Worm (Caenorhabditis elegans) whole organism, L4 larva: ENCODE data around the gene tag-280.

Experiments used
- F26F4.8 ChIP-seq: fragments of 200-800 bp; sonication (Bioruptor generic); conservative IDR thresholded peaks from 2 replicates; pipeline ENCODE4 v1.3.6; 2022; ENCODE audit warnings: missing genetic modification characterization, missing compliant biosample characterization
- F44E2.7 ChIP-seq: fragments of 200-800 bp; sonication (Bioruptor generic); IDR thresholded peaks from 2 replicates; pipeline ENCODE4 v2.1.2; 2022; ENCODE audit warnings: missing genetic modification characterization, missing compliant biosample characterization
- F49E8.2 ChIP-seq: sonication (generic microtip); optimal IDR thresholded peaks from 2 replicates; lab custom pipeline; 2016; ENCODE audit warnings: missing compliant biosample characterization, mild to moderate bottlenecking, missing genetic modification characterization, borderline replicate concordance
- R02D3.7 ChIP-seq: fragments of 150-350 bp; sonication (generic microtip); optimal IDR thresholded peaks from 3 replicates; lab custom pipeline; 2014; ENCODE audit warnings: missing biosample characterization, missing genetic modification characterization
- Y48G9A.11 ChIP-seq: fragments of 200-800 bp; sonication (Bioruptor generic); IDR thresholded peaks from 2 replicates; pipeline ENCODE4 v1.3.6; 2022; ENCODE audit warnings: missing genetic modification reagents, missing genetic modification characterization, missing compliant biosample characterization
- Y5F2A.4 ChIP-seq: fragments of 200-800 bp; sonication (Bioruptor generic); optimal IDR thresholded peaks from 2 replicates; lab custom pipeline; 2018; ENCODE audit warnings: mild to moderate bottlenecking, missing genetic modification characterization, missing compliant biosample characterization
- aha-1 ChIP-seq: fragments of 150-350 bp; peaks from one replicate; lab custom pipeline; 2014; ENCODE audit warnings: missing biosample characterization, missing genetic modification characterization
- ceh-20 ChIP-seq: fragments of 200-800 bp; sonication (Bioruptor generic); IDR thresholded peaks from 2 replicates; pipeline ENCODE4 v1.3.6; 2022; ENCODE audit warnings: missing genetic modification reagents, missing genetic modification characterization, missing compliant biosample characterization
- ceh-32 ChIP-seq: sonication (generic microtip); optimal IDR thresholded peaks from 2 replicates; lab custom pipeline; 2016; ENCODE audit warnings: mild to moderate bottlenecking, missing genetic modification characterization, missing compliant biosample characterization; ENCODE audit not compliant: poor library complexity
- ceh-44 ChIP-seq: fragments of 200-800 bp; sonication (Bioruptor generic); IDR thresholded peaks from 2 replicates; pipeline ENCODE4 v1.3.6; 2022; ENCODE audit warnings: missing genetic modification reagents, missing genetic modification characterization, missing compliant biosample characterization
- ceh-62 ChIP-seq: sonication (generic microtip); optimal IDR thresholded peaks from 2 replicates; lab custom pipeline; 2017; ENCODE audit warnings: missing biosample characterization, missing genetic modification characterization
- ceh-82 ChIP-seq: sonication (generic microtip); optimal IDR thresholded peaks from 2 replicates; lab custom pipeline; 2017; ENCODE audit warnings: missing biosample characterization, missing genetic modification characterization
- ctbp-1 ChIP-seq: fragments of 200-800 bp; sonication (Bioruptor generic); IDR thresholded peaks from 2 replicates; pipeline ENCODE4 v1.3.6; 2022; ENCODE audit warnings: missing genetic modification reagents, missing genetic modification characterization, missing compliant biosample characterization
- daf-19 ChIP-seq: fragments of 200-800 bp; sonication (Bioruptor generic); conservative IDR thresholded peaks from 2 replicates; pipeline ENCODE4 v1.3.6; 2022; ENCODE audit warnings: missing genetic modification characterization, missing compliant biosample characterization
- dpl-1 ChIP-seq: fragments of 150-350 bp; optimal IDR thresholded peaks from 2 replicates; lab custom pipeline; 2014; ENCODE audit warnings: missing biosample characterization, missing genetic modification reagents, missing genetic modification characterization
- gei-8 ChIP-seq: fragments of 200-800 bp; sonication (Bioruptor generic); optimal IDR thresholded peaks from 2 replicates; lab custom pipeline; 2018; ENCODE audit warnings: mild to moderate bottlenecking, missing genetic modification characterization, missing compliant biosample characterization
- hlh-11 ChIP-seq: fragments of 200-800 bp; sonication (Bioruptor generic); optimal IDR thresholded peaks from 2 replicates; lab custom pipeline; 2018; ENCODE audit warnings: mild to moderate bottlenecking, missing genetic modification characterization, missing compliant biosample characterization
- hmg-1.1 ChIP-seq: fragments of 200-800 bp; sonication (Bioruptor generic); IDR thresholded peaks from 2 replicates; pipeline ENCODE4 v1.3.6; 2022; ENCODE audit warnings: missing genetic modification reagents, missing genetic modification characterization, missing compliant biosample characterization
- lir-3 ChIP-seq: sonication (generic microtip); optimal IDR thresholded peaks from 2 replicates; lab custom pipeline; 2016; ENCODE audit warnings: mild to moderate bottlenecking, missing genetic modification characterization, missing compliant biosample characterization
- madf-9 ChIP-seq: fragments of 200-800 bp; sonication (Bioruptor generic); conservative IDR thresholded peaks from 2 replicates; pipeline ENCODE4 v1.3.6; 2022; ENCODE audit warnings: missing genetic modification reagents, missing genetic modification characterization, missing compliant biosample characterization
- nhr-10 ChIP-seq: fragments of 150-350 bp; optimal IDR thresholded peaks from 2 replicates; lab custom pipeline; 2014; ENCODE audit warnings: missing biosample characterization, missing genetic modification characterization
- nhr-11 ChIP-seq: fragments of 150-350 bp; optimal IDR thresholded peaks from 2 replicates; lab custom pipeline; 2014; ENCODE audit warnings: missing biosample characterization, missing genetic modification characterization
- nhr-111 ChIP-seq: fragments of 200-800 bp; sonication (Bioruptor generic); optimal IDR thresholded peaks from 2 replicates; lab custom pipeline; 2018; ENCODE audit warnings: mild to moderate bottlenecking, missing genetic modification characterization, missing compliant biosample characterization
- nhr-25 ChIP-seq: sonication (generic microtip); optimal IDR thresholded peaks from 2 replicates; lab custom pipeline; 2017; ENCODE audit warnings: missing genetic modification characterization, mild to moderate bottlenecking, missing compliant biosample characterization, antibody characterized with exemption, moderate library complexity, borderline replicate concordance; ENCODE audit not compliant: insufficient read depth
- nhr-48 ChIP-seq: sonication (generic microtip); optimal IDR thresholded peaks from 2 replicates; lab custom pipeline; 2016; ENCODE audit warnings: mild to moderate bottlenecking, missing genetic modification characterization, missing compliant biosample characterization
- nhr-6 ChIP-seq: fragments of 150-350 bp; optimal IDR thresholded peaks from 2 replicates; lab custom pipeline; 2014; ENCODE audit warnings: missing biosample characterization, missing genetic modification characterization
- php-3 ChIP-seq: fragments of 200-800 bp; sonication (Bioruptor generic); IDR thresholded peaks from 2 replicates; pipeline ENCODE4 v1.3.6; 2022; ENCODE audit warnings: missing genetic modification reagents, missing genetic modification characterization, missing compliant biosample characterization
- rbr-2 ChIP-seq: sonication (generic microtip); optimal IDR thresholded peaks from 2 replicates; lab custom pipeline; 2016; ENCODE audit warnings: missing genotype, missing genetic modification characterization, missing compliant biosample characterization
- tag-97 ChIP-seq: fragments of 200-800 bp; sonication (Bioruptor generic); IDR thresholded peaks from 2 replicates; pipeline ENCODE4 v1.3.6; 2022; ENCODE audit warnings: missing genetic modification characterization, missing compliant biosample characterization
- unc-62 ChIP-seq, 3 experiments: fragments of 150-350 bp in 1 of 3; sonication (generic microtip); optimal IDR thresholded peaks in 2 of 3; peaks in 1 of 3; 1 replicate in 1 of 3; 2 replicates in 2 of 3; lab custom pipeline; 2014 to 2017; ENCODE audit warnings: missing biosample characterization in 3 of 3, missing genetic modification characterization in 3 of 3, missing genetic modification reagents in 3 of 3, missing genotype in 1 of 3
- zfp-2 ChIP-seq: sonication (generic microtip); optimal IDR thresholded peaks from 2 replicates; lab custom pipeline; 2016; ENCODE audit warnings: mild to moderate bottlenecking, missing genetic modification characterization, missing compliant biosample characterization
- zfp-3 ChIP-seq: fragments of 200-800 bp; sonication (Bioruptor generic); conservative IDR thresholded peaks from 2 replicates; pipeline ENCODE4 v1.3.6; 2022; ENCODE audit warnings: missing genetic modification reagents, missing genetic modification characterization, missing compliant biosample characterization
- zip-11 ChIP-seq: fragments of 200-800 bp; sonication (Bioruptor generic); IDR thresholded peaks from 2 replicates; pipeline ENCODE4 v1.3.6; 2022; ENCODE audit warnings: missing genetic modification characterization, missing compliant biosample characterization
- zip-2 ChIP-seq: fragments of 150-350 bp; optimal IDR thresholded peaks from 2 replicates; lab custom pipeline; 2014; ENCODE audit warnings: missing biosample characterization, missing genetic modification characterization
- ztf-11 ChIP-seq: fragments of 150-350 bp; optimal IDR thresholded peaks from 2 replicates; lab custom pipeline; 2014; ENCODE audit warnings: missing biosample characterization, missing genetic modification characterization

Gene tag-280

ce11 chrII:12467047-12467446 lies 6.6 kb downstream of the tag-280 start, which contains the start of gene srg-16:
TSS of gene srg-16 (plus strand) at chrII:12467133.
- TF ChIP-seq hlh-11 (tag; lab: Kevin White, UChicago): no peak
- no peak for TF ChIP-seq lir-3 (tag; lab: Kevin White, UChicago)
- TF ChIP-seq nhr-10 (tag; lab: Kevin White, UChicago): no peak
- no peak for TF ChIP-seq F49E8.2 (tag; lab: Kevin White, UChicago)
- TF ChIP-seq nhr-48 (tag; lab: Kevin White, UChicago): no peak
- no peak for TF ChIP-seq tag-97 (GFP tag; lab: Robert Waterston, UW)
- TF ChIP-seq F26F4.8 (GFP tag; lab: Robert Waterston, UW): 0 out of 2 replicates have a peak, but pooled peaks have one; percentile 7
- no peak for TF ChIP-seq daf-19 (GFP tag; lab: Robert Waterston, UW)
- no peak for TF ChIP-seq ceh-82 (tag; lab: Kevin White, UChicago)
- TF ChIP-seq, all 104 proteins: peak for 1

ce11 chrII:12471138-12471855 lies 10.8 kb downstream of the tag-280 start, which contains the start of the genes F15A4.5 and phat-8:
TSS of gene F15A4.5 (minus strand) at chrII:12471238.
TSS of gene phat-8 (plus strand) at chrII:12471805.
- no peak for TF ChIP-seq ceh-20 (GFP tag; lab: Robert Waterston, UW)
- TF ChIP-seq Y5F2A.4 (GFP tag; lab: Kevin White, UChicago): no peak
- peak in 1 of 2 experiments; percentile 21 for TF ChIP-seq unc-62 (GFP tag; optimal IDR thresholded peaks at IDR 0.05 in 1 of 2; lab: Kevin White, UChicago)
- no peak for TF ChIP-seq unc-62 (tag; optimal IDR thresholded peaks at IDR 0.05; lab: Kevin White, UChicago)
- no peak for TF ChIP-seq R02D3.7 (tag; lab: Kevin White, UChicago)
- TF ChIP-seq madf-9: no peak
- no peak for TF ChIP-seq ceh-44 (GFP tag; lab: Robert Waterston, UW)
- no peak for TF ChIP-seq ctbp-1 (GFP tag; lab: Robert Waterston, UW)
- TF ChIP-seq hmg-1.1 (GFP tag; lab: Robert Waterston, UW): no peak

- TF ChIP-seq aha-1 (tag; lab: Kevin White, UChicago) (peak; percentile 72), nhr-111 (GFP tag; lab: Kevin White, UChicago) (no peak), nhr-11 (tag; lab: Kevin White, UChicago) (no peak), ceh-62 (tag; lab: Kevin White, UChicago) (no peak), F44E2.7 (GFP tag; lab: Robert Waterston, UW) (no peak), madf-9 (no peak)
These were observed 13.0 kb downstream of the tag-280 start, which contains the start of gene srg-17 for ce11 chrII:12473406-12473805. TSS of gene srg-17 (plus strand) at chrII:12473706.

- TF ChIP-seq zfp-2 (no peak), madf-9 (no peak), ceh-62 (tag; lab: Kevin White, UChicago) (no peak), nhr-6 (tag; lab: Kevin White, UChicago) (no peak)
These were observed 20.4 kb downstream of the tag-280 start, which contains the start of gene arrd-9 for ce11 chrII:12480811-12481210. TSS of gene arrd-9 (minus strand) at chrII:12480911.

- no peak for TF ChIP-seq rbr-2 (tag; lab: Kevin White, UChicago)
- TF ChIP-seq php-3 (GFP tag; lab: Robert Waterston, UW): no peak
- no peak for TF ChIP-seq dpl-1 (GFP tag; lab: Kevin White, UChicago)
- no peak for TF ChIP-seq zip-2
- TF ChIP-seq zip-11 (GFP tag; lab: Robert Waterston, UW): no peak
- TF ChIP-seq ceh-32 (tag; lab: Kevin White, UChicago): no peak
- TF ChIP-seq nhr-25: no peak
- no peak for TF ChIP-seq F44E2.7 (GFP tag; lab: Robert Waterston, UW)
- TF ChIP-seq nhr-6 (tag; lab: Kevin White, UChicago): no peak
- no peak for TF ChIP-seq gei-8 (GFP tag; lab: Kevin White, UChicago)
- no peak for TF ChIP-seq nhr-11 (tag; lab: Kevin White, UChicago)
- TF ChIP-seq ztf-11 (tag; lab: Kevin White, UChicago): no peak
- TF ChIP-seq zfp-3 (GFP tag; lab: Robert Waterston, UW): no peak
- TF ChIP-seq Y48G9A.11 (GFP tag; lab: Robert Waterston, UW): no peak
These were observed 21.2 kb downstream of the tag-280 start for ce11 chrII:12481645-12482044.
